Worm (Caenorhabditis elegans) whole organism, L4/young adult: Measurements from ENCODE around the gene F28F9.3.

ENCODE experiments used
- W03F9.2 ChIP-seq: fragments of 150-350 bp; optimal IDR thresholded peaks from 2 replicates; lab custom pipeline; 2014; ENCODE audit warnings: missing biosample characterization, missing genetic modification characterization
- dao-5 ChIP-seq: sonication (generic microtip); optimal IDR thresholded peaks from 2 replicates; lab custom pipeline; 2016; ENCODE audit warnings: missing genotype, missing genetic modification characterization, moderate library complexity, missing compliant biosample characterization
- him-1 ChIP-seq: sonication (generic microtip); optimal IDR thresholded peaks from 2 replicates; lab custom pipeline; 2016; ENCODE audit warnings: missing genotype, missing genetic modification reagents, missing genetic modification characterization, missing compliant biosample characterization

The F28F9.3 gene

ce11 chrIV:3826590-3827128 is at the start of gene F28F9.3:
Gene F28F9.3, plus strand, starts transcription at chrIV:3826890.
- TF ChIP-seq him-1: no peak
- TF ChIP-seq W03F9.2 (tag; lab: Kevin White, UChicago): no peak
- no peak for TF ChIP-seq dao-5

- TF ChIP-seq dao-5: no peak
- TF ChIP-seq him-1: no peak
- TF ChIP-seq W03F9.2 (tag; lab: Kevin White, UChicago): no peak
These were observed 45.2 kb upstream of the F28F9.3 start for ce11 chrIV:3781539-3781938.

DNA sequence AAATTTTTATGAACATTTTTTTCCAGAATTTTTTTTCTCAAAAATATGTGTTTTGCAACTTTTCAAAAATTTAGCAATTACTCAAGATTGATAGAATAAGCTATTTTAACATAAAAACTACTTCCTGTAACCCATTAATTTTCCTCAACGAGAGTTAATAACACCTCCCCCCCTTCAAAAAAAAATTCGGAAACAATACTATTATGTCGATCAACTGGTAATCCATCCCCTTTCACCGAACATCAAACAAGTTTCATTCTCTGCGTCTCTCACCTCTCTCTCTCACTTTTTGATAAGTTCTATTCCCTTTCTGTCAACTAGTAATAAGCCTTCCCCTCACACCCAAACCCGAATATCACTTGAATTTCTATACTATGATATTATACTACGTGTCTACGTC is 42.8 kb upstream of the F28F9.3 start, which contains the start of gene glct-6:
TSS of gene glct-6 (plus strand) at position 301 of the 400 bp plus-strand sequence.
- TF ChIP-seq him-1 (no peak), dao-5 (no peak), W03F9.2 (tag; lab: Kevin White, UChicago) (no peak)

DNA sequence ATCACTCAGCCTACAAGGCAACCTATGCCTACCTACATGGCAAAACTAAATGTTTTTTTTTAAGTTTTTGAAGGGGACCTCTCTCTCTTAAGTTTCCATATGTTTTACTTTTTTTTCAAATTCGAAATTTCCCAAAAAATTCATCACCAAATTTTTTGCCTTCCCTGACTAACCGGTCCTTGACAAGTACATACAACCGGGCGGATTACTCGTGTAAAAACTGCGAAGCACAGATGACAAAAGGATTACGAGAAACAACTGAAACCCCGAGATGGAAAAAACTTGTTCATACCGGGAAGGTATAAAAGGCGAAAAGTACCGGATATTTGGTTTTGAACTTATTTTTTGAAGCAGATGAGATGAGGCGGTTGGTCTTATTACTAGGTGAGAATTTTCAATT is 32.3 kb upstream of the F28F9.3 start, which contains the start of gene K09B3.1:
TSS of gene K09B3.1 (plus strand) at position 301 of the 400 bp plus-strand sequence.
- TF ChIP-seq dao-5 (no peak), W03F9.2 (tag; lab: Kevin White, UChicago) (no peak)

DNA sequence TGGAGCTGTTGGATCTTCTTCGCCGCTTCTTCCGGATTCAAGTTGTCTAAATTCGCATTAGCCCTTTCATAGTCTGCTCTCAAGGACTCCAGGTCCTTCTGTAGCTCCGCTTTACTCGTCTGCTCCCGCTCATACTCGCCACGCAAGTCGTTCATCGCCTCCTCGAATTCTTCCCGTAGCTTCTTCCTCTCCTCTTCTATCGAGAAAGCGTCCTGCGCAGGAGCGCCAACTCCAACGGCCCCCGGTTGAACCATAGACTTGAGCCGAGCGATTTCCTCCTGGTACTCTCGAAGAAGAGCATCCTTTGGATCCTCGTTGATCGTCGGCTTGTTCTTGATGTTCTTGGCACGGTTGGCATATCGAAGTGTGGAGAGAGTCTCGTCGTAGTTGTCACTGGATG is 29.2 kb upstream of the F28F9.3 start:
- no peak for TF ChIP-seq dao-5
- TF ChIP-seq him-1: no peak
- no peak for TF ChIP-seq W03F9.2 (tag; lab: Kevin White, UChicago)

ce11 chrIV:3800952-3801351 is 25.7 kb upstream of the F28F9.3 start, which contains the start of gene osm-3:
Gene osm-3, minus strand, starts transcription at chrIV:3801052.
- TF ChIP-seq him-1 (no peak), dao-5 (no peak), W03F9.2 (tag; lab: Kevin White, UChicago) (no peak)

DNA sequence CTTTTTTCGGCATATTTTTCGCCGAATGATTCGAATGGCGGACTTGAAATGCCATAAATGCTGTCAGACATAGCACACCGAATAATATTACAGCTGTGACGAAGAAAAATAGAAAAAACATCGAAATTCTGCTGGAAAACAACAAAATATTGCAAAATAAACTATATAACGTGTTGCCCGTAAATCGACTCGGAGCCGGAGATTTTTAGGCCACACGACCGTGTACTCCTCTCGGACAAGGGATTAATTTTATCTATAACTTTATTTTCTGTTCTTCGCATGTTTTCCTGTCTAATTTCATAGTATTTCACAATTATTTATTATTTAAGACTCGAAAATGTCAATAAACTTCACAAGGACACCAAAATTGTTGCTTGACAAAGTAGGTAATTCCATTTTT is 23.4 kb upstream of the F28F9.3 start, which contains the start of the genes algn-14 and M02B7.2:
TSS of gene algn-14 (minus strand) at position 175 of the 400 bp plus-strand sequence.
TSS of gene M02B7.2 (plus strand) at position 330 of the 400 bp plus-strand sequence.
- no peak for TF ChIP-seq him-1
- peak; percentile 49 for TF ChIP-seq W03F9.2 (tag; lab: Kevin White, UChicago)
- TF ChIP-seq dao-5: no peak

DNA sequence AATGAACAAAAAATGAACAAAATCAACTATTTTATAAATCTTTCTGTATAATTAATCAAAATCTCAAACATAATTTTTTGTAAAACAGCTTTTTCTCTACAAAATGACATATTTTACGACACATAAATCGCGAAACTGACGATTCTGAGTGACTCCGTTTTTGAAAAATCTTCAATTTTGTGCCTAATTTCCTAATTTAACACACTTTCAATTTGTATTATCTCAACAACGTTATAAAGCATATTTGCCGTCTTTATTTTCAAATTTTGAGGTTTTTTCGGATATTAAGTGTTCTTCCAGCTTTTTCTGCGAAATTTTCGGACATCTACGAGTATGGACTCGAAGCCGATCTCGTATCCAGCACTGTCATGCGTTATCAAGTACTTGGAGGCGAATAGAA is 21.5 kb upstream of the F28F9.3 start, which contains the start of gene fbxc-47:
TSS of gene fbxc-47 (plus strand) at position 301 of the 400 bp plus-strand sequence.
- TF ChIP-seq W03F9.2 (tag; lab: Kevin White, UChicago) (no peak), him-1 (no peak)

DNA sequence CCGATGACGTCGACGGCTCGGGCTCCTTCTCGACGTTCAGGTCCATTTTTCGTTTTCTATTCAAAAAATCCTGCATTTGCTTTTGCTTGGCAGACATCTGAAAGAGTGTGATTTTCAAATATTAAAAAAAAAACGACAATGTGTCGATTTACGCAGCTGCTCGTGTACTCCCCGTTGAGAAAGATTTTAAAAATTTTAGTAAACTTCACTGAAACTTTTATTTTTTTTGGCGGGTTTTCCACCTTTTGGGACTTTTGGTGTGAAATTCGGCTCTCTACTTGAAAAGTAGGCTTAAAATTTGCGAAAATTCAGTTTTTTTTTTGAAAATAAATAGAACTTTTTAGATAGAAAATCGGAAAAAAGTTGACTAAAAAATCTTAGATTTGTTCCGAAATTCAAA is 19.6 kb upstream of the F28F9.3 start, which contains the start of gene M02B7.7:
TSS of gene M02B7.7 (minus strand) at position 101 of the 400 bp plus-strand sequence.
- TF ChIP-seq W03F9.2 (tag; lab: Kevin White, UChicago): no peak
- TF ChIP-seq him-1: no peak
- no peak for TF ChIP-seq dao-5

DNA sequence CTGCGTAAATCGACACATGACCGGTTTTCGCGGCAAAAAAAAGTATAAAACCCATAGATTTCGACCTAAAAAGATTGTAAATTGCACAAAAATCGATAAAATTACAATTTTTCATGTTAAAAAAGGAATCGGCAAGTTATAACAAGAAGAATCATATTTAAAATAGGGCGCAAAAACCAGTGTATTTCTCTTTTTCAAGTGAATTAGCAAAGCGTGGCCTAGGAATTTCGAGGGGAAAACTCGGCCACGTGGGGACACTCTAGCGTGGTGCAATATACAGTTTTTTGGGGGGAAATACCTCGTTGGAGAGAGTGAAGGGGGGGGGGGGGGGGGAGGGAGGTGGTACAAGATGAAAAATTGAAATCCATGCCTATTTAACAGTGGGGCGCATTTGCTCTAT is 19.1 kb upstream of the F28F9.3 start:
- TF ChIP-seq him-1 (no peak), dao-5 (no peak), W03F9.2 (tag; lab: Kevin White, UChicago) (no peak)

DNA sequence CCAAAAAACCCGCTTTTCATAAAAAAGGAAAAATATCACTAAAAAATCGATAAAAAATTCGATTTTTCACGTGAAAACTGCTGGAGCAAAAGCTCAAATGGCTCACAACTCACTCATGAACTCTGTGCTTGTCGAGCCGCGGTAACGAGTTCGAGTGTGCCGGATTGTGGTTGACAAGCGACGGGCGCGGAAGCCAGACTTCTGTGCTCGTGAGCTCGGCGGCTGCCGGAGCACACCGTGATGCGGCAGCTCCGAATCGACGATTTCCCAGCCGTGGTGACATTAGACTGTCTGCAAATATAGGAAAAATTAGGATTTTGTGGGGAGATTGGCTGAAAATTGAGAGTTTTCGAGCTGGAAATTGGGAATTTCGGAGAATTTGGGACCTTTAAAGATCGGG is 13.9 kb upstream of the F28F9.3 start:
- TF ChIP-seq W03F9.2 (tag; lab: Kevin White, UChicago): no peak
- TF ChIP-seq him-1: no peak
- no peak for TF ChIP-seq dao-5

- TF ChIP-seq dao-5: no peak
- TF ChIP-seq him-1: no peak
- no peak for TF ChIP-seq W03F9.2 (tag; lab: Kevin White, UChicago)
These were observed 12.0 kb upstream of the F28F9.3 start for ce11 chrIV:3814553-3815258.

- TF ChIP-seq him-1 (no peak), dao-5 (no peak), W03F9.2 (tag; lab: Kevin White, UChicago) (no peak)
These were observed 11.4 kb upstream of the F28F9.3 start for ce11 chrIV:3815259-3815644.

- TF ChIP-seq him-1: no peak
- no peak for TF ChIP-seq W03F9.2 (tag; lab: Kevin White, UChicago)
These were observed 9.4 kb upstream of the F28F9.3 start for ce11 chrIV:3817253-3817652.

DNA sequence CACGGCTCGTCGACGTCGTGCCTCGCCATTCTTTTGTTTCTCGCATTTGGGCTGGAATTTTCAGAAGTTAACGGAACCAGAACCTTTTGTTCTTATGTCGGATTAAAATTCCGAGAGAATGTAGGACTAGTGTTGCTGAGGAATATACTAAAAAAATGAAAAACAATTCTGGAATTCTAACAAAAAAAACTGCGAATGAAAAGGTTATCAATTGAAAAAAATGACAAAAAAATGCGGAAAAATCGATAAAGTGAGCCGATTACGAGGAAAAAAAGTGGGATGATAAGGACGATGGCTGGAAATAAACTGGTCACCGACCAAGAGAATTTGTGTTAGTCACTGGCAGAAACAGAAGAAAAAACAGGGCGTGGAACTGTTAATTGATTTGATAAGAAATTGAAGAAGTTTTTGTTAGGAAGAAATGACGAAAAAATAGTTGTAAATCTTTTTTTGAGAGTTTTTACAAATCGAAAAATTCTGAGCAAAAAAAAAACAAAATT is 7.4 kb upstream of the F28F9.3 start, which contains the start of gene bris-1:
TSS of gene bris-1 (minus strand) at position 51 of the 500 bp plus-strand sequence.
- no peak for TF ChIP-seq dao-5
- no peak for TF ChIP-seq W03F9.2 (tag; lab: Kevin White, UChicago)
- no peak for TF ChIP-seq him-1
